Worm (Caenorhabditis elegans): ENCODE measurements around the gene aps-1.

DNA sequence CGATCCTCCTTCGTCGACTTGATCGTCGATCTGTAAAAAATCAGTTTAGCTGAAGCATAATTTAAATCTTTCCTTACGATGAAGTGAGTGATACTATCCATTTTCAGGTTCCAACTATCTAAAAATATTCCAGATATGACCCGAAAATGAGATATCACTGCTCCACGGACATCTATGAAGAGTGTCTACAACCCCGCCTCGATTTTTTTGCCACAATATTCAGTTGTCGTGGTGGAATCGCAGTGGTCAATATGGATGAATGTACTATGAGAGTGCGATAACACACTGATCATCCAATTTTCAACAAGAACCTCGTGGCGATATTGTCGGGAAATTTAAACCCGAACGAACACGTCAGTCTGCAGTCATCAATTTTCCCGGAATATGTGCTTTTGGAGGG lies 23.6 kb downstream of the aps-1 start, which contains the start of gene R01B10.2:
- no peak for TF ChIP-seq C38D4.7 (GFP tag; optimal IDR thresholded peaks at IDR 0.05)
- TF ChIP-seq pat-9 (tag; optimal IDR thresholded peaks at IDR 0.05) = no peak
- no peak for TF ChIP-seq ama-1 (optimal IDR thresholded peaks at IDR 0.05)
- no peak for TF ChIP-seq pros-1 (tag; optimal IDR thresholded peaks at IDR 0.05)
- no peak for TF ChIP-seq ceh-45 (GFP tag; IDR thresholded peaks at IDR 0.05)

Measured in whole organism, late embryonic.